Fruit fly (Drosophila melanogaster) whole organism, prepupa: ENCODE measurements around the gene CG8379.

Experiments
- CG11902 ChIP-seq: fragments of 200-800 bp; sonication (Bioruptor generic); optimal IDR thresholded peaks from 3 replicates; lab custom pipeline; 2016; ENCODE audit warnings: missing biosample characterization, missing genetic modification characterization
- CG16779 ChIP-seq: fragments of 200-800 bp; sonication (Bioruptor generic); optimal IDR thresholded peaks from 3 replicates; lab custom pipeline; 2017; ENCODE audit warnings: missing biosample characterization, mild to moderate bottlenecking, missing genetic modification characterization
- CG3032 ChIP-seq: fragments of 200-800 bp; optimal IDR thresholded peaks from 2 replicates; lab custom pipeline; 2019; ENCODE audit warnings: missing biosample characterization, mild to moderate bottlenecking, missing genetic modification characterization, moderate library complexity
- CG6163 ChIP-seq: fragments of 200-800 bp; sonication (Bioruptor generic); IDR thresholded peaks from 3 replicates; pipeline ENCODE4 v1.3.6; 2022; ENCODE audit warnings: missing biosample characterization, missing genetic modification characterization
- CG8119 ChIP-seq: fragments of 200-800 bp; sonication (Bioruptor generic); IDR thresholded peaks from 3 replicates; pipeline ENCODE4 v1.3.6; 2022; ENCODE audit warnings: missing biosample characterization, missing genetic modification characterization
- Lpt ChIP-seq: fragments of 200-800 bp; sonication (Bioruptor generic); optimal IDR thresholded peaks from 3 replicates; lab custom pipeline; 2016; ENCODE audit warnings: missing biosample characterization, missing genetic modification characterization
- OdsH ChIP-seq: fragments of 200-800 bp; sonication (Bioruptor generic); optimal IDR thresholded peaks from 3 replicates; lab custom pipeline; 2016; ENCODE audit warnings: missing biosample characterization, missing genetic modification characterization
- Sox15 ChIP-seq: fragments of 200-800 bp; sonication (Bioruptor generic); optimal IDR thresholded peaks from 3 replicates; lab custom pipeline; 2016; ENCODE audit warnings: missing biosample characterization, missing genetic modification characterization
- achi ChIP-seq: fragments of 200-800 bp; sonication (Bioruptor generic); optimal IDR thresholded peaks from 3 replicates; lab custom pipeline; 2016; ENCODE audit warnings: missing biosample characterization, missing genetic modification characterization
- esn ChIP-seq: fragments of 200-800 bp; sonication (Bioruptor generic); optimal IDR thresholded peaks from 2 replicates; lab custom pipeline; 2016; ENCODE audit warnings: missing biosample characterization, mild to moderate bottlenecking, missing genetic modification characterization, moderate library complexity
- fd85E ChIP-seq: fragments of 200-800 bp; sonication (Bioruptor generic); optimal IDR thresholded peaks from 3 replicates; lab custom pipeline; 2016; ENCODE audit warnings: missing biosample characterization, missing genetic modification characterization
- salr ChIP-seq, 2 experiments: fragments of 200-800 bp; sonication (Bioruptor generic); optimal IDR thresholded peaks; 3 replicates each; lab custom pipeline; 2016 to 2018; ENCODE audit warnings: missing biosample characterization in 2 of 2, missing genetic modification characterization in 2 of 2, mild to moderate bottlenecking in 1 of 2

- TF ChIP-seq fd85E: no peak
- TF ChIP-seq Sox15: no peak
- TF ChIP-seq salr (GFP tag; optimal IDR thresholded peaks at IDR 0.05; lab: Kevin White, UChicago): no peak
- no peak for TF ChIP-seq CG3032 (tag; lab: Kevin White, UChicago)
- no peak for TF ChIP-seq CG16779
- no peak for TF ChIP-seq esn (GFP tag; lab: Kevin White, UChicago)
- no peak for TF ChIP-seq CG11902
- no peak for TF ChIP-seq OdsH (GFP tag; lab: Kevin White, UChicago)
- TF ChIP-seq Lpt (GFP tag; lab: Kevin White, UChicago): no peak
- TF ChIP-seq CG6163 (GFP tag; lab: Robert Waterston, UW): no peak
- TF ChIP-seq achi: no peak
- no peak for TF ChIP-seq CG8119 (GFP tag; lab: Robert Waterston, UW)
Observed at dm6 chr3R:8841533-8841932, 17.3 kb downstream of the CG8379 start.
